Worm (Caenorhabditis elegans) whole organism, L2 larva: ENCODE data around the gene ZK180.5.

Experiments used
- lin-13 ChIP-seq: fragments of 150-350 bp; optimal IDR thresholded peaks from 2 replicates; lab custom pipeline; 2014; ENCODE audit warnings: missing biosample characterization, missing genetic modification reagents, missing genetic modification characterization
- lin-39 ChIP-seq: fragments of 150-350 bp; optimal IDR thresholded peaks from 2 replicates; lab custom pipeline; 2014; ENCODE audit warnings: missing biosample characterization, missing genetic modification reagents, missing genetic modification characterization
- lsy-2 ChIP-seq, 2 experiments: fragments of 150-350 bp in 1 of 2; sonication (generic microtip) in 1 of 2; optimal IDR thresholded peaks; 2 replicates each; lab custom pipeline; 2014 to 2017; ENCODE audit warnings: missing biosample characterization in 2 of 2, missing genetic modification characterization in 2 of 2
- mbf-1 ChIP-seq: sonication (generic microtip); optimal IDR thresholded peaks from 2 replicates; lab custom pipeline; 2017; ENCODE audit warnings: missing biosample characterization, missing genetic modification characterization
- nhr-11 ChIP-seq: fragments of 150-350 bp; optimal IDR thresholded peaks from 2 replicates; lab custom pipeline; 2014; ENCODE audit warnings: missing biosample characterization, missing genetic modification characterization
- nhr-129 ChIP-seq: fragments of 150-350 bp; optimal IDR thresholded peaks from 2 replicates; lab custom pipeline; 2014; ENCODE audit warnings: missing biosample characterization, missing genetic modification characterization
- nhr-237 ChIP-seq: fragments of 150-350 bp; optimal IDR thresholded peaks from 2 replicates; lab custom pipeline; 2014; ENCODE audit warnings: missing biosample characterization, missing genetic modification characterization
- nhr-77 ChIP-seq: fragments of 150-350 bp; optimal IDR thresholded peaks from 2 replicates; lab custom pipeline; 2014; ENCODE audit warnings: missing biosample characterization, missing genetic modification characterization
- skn-1 ChIP-seq: sonication (generic microtip); optimal IDR thresholded peaks from 2 replicates; lab custom pipeline; 2017; ENCODE audit warnings: missing biosample characterization, missing genetic modification characterization
- sma-9 ChIP-seq, 2 experiments: fragments of 150-350 bp in 1 of 2; sonication (generic microtip) in 1 of 2; optimal IDR thresholded peaks; 2 replicates each; lab custom pipeline; 2014 to 2016; ENCODE audit warnings: missing genetic modification characterization in 2 of 2, mild to moderate bottlenecking in 1 of 2, missing biosample characterization in 1 of 2, missing compliant biosample characterization in 1 of 2, missing genetic modification reagents in 1 of 2, moderate library complexity in 1 of 2
- unc-39 ChIP-seq: fragments of 150-350 bp; optimal IDR thresholded peaks from 2 replicates; lab custom pipeline; 2014; ENCODE audit warnings: missing biosample characterization, missing genetic modification characterization
- unc-62 ChIP-seq: fragments of 150-350 bp; optimal IDR thresholded peaks from 2 replicates; lab custom pipeline; 2014; ENCODE audit warnings: missing biosample characterization, missing genetic modification reagents, missing genetic modification characterization

DNA sequence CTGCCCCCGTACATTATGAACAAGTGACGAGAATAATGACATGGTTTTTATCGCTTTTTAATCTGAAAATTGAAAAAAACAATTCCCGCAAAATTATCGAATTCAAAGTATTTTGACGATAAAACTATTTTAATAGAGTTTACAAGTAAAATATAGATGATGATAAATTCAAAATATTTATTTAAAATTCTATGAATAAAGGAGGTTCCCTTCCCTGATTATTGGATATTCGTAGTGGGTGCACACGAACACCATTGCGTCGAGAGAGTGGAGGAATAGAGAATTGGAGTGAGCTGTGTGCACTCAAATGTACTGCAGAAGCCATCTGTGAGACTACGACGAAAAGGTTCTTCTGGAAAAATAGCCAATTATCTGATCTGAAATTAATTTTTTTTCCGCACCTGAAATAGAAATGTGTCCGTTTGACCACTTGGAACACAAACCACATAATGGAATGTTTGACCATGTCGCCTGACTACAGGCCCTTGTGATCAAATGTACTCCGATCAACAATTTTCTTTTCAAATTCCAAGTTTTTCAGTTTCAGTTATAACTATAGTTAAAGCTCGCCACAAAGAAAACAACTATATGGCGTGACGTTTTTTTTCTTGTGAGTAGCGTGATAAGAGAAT is 5.6 kb downstream of the ZK180.5 start, which contains the start of the genes rfth-1 and ZK180.8:
- TF ChIP-seq sma-9 (GFP tag; optimal IDR thresholded peaks at IDR 0.05; lab: Kevin White, UChicago) (no peak), sma-9 (tag; optimal IDR thresholded peaks at IDR 0.05; lab: Kevin White, UChicago) (no peak), nhr-77 (no peak), unc-62 (GFP tag; lab: Kevin White, UChicago) (no peak), skn-1 (tag; lab: Kevin White, UChicago) (no peak), nhr-237 (tag; lab: Kevin White, UChicago) (no peak), mbf-1 (no peak), lin-39 (tag; lab: Kevin White, UChicago) (no peak), unc-39 (tag; lab: Kevin White, UChicago) (no peak), lin-13 (GFP tag; lab: Kevin White, UChicago) (no peak), lsy-2 (tag; optimal IDR thresholded peaks at IDR 0.05; lab: Kevin White, UChicago) (no peak), nhr-11 (tag; lab: Kevin White, UChicago) (no peak), nhr-129 (tag; lab: Kevin White, UChicago) (no peak)
